Worm (Caenorhabditis elegans): Measurements from ENCODE around the gene perm-5.
A peak's percentile ranks its signal among the peaks of the same experiment; 100 is the strongest.

The perm-5 gene

DNA sequence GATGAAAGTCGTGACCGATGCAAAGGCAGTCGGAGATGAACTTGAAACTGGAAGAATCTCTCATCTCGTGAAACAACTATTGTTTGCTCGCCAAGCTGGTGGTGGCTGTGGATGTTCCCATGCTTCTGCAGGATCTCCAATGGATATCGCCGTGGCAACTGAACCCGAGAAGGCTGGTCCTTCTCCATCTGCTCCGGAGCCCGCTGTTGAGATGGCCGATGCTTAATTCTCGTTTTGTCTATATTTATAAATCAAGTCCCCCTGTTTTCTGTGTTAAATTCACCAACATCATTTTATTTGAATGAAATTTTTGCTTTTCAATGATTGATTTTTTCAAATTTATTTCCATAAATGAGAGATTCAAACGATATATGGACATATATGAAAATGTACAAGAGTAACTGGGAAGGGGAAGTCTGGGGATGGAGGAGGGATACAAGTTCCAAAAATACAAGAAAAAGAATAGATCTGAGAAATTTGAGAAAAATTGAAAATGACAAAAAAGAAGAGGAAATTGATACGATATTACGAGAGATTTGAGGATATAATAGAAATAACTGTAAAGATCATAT lies 52.4 kb downstream of the perm-5 start (continued):
- TF ChIP-seq ceh-32 (tag; optimal IDR thresholded peaks at IDR 0.05; ENCODE audit: poor library complexity) = no peak
- TF ChIP-seq pha-4 (GFP tag; IDR thresholded peaks at IDR 0.05) = peak; percentile 22
- TF ChIP-seq pha-4 (tag; optimal IDR thresholded peaks at IDR 0.05) = no peak
- no peak for TF ChIP-seq madf-9 (GFP tag; conservative IDR thresholded peaks at IDR 0.05)
- TF ChIP-seq nhr-48 (tag; optimal IDR thresholded peaks at IDR 0.05) = no peak
- TF ChIP-seq F44E2.7 (GFP tag; IDR thresholded peaks at IDR 0.05) = no peak
- TF ChIP-seq rbr-2 (tag; optimal IDR thresholded peaks at IDR 0.05) = no peak
- no peak for TF ChIP-seq nhr-42 (GFP tag; IDR thresholded peaks at IDR 0.05)
- TF ChIP-seq dmd-8 (GFP tag; IDR thresholded peaks at IDR 0.05) = no peak
- TF ChIP-seq lsy-2 (tag; optimal IDR thresholded peaks at IDR 0.05) = no peak
- TF ChIP-seq nhr-111 (GFP tag; optimal IDR thresholded peaks at IDR 0.05) = no peak
- no peak for TF ChIP-seq vab-7 (GFP tag; IDR thresholded peaks at IDR 0.05)
- peak; percentile 52 for TF ChIP-seq aha-1 (tag)
- peak; percentile 45 for TF ChIP-seq lin-38 (GFP tag; IDR thresholded peaks at IDR 0.05)
- no peak for TF ChIP-seq ces-1 (GFP tag; optimal IDR thresholded peaks at IDR 0.05)
- TF ChIP-seq unc-62 (GFP tag; optimal IDR thresholded peaks at IDR 0.05 in 1 of 2) = no peak
- no peak for TF ChIP-seq unc-62 (tag; optimal IDR thresholded peaks at IDR 0.05)
- TF ChIP-seq nhr-102 (tag; optimal IDR thresholded peaks at IDR 0.05) = peak; percentile 31
- no peak for TF ChIP-seq spr-3 (GFP tag; optimal IDR thresholded peaks at IDR 0.05)
- no peak for TF ChIP-seq mxl-3 (GFP tag; optimal IDR thresholded peaks at IDR 0.05)
- no peak for TF ChIP-seq ceh-82 (tag; optimal IDR thresholded peaks at IDR 0.05)
- TF ChIP-seq Y105C5A.15 (GFP tag; IDR thresholded peaks at IDR 0.05) = peak; percentile 62; the same call in 1 of the 2 replicates
- TF ChIP-seq skn-1 (tag; optimal IDR thresholded peaks at IDR 0.05) = no peak
- no peak for TF ChIP-seq zfp-2 (tag; optimal IDR thresholded peaks at IDR 0.05)
- no peak for TF ChIP-seq Y48G9A.11 (GFP tag; IDR thresholded peaks at IDR 0.05)
- no peak for TF ChIP-seq unc-130 (GFP tag; optimal IDR thresholded peaks at IDR 0.05)
- no peak for TF ChIP-seq cey-2 (tag; optimal IDR thresholded peaks at IDR 0.05; ENCODE audit: borderline replicate concordance, insufficient read depth)
- no peak for TF ChIP-seq pqm-1 (tag; optimal IDR thresholded peaks at IDR 0.05)
- no peak for TF ChIP-seq tag-97 (GFP tag; IDR thresholded peaks at IDR 0.05)
- no peak for TF ChIP-seq nhr-11 (tag; optimal IDR thresholded peaks at IDR 0.05)
- TF ChIP-seq dmd-6 (GFP tag; IDR thresholded peaks at IDR 0.05) = no peak; the same call in 1 of the 2 replicates
- TF ChIP-seq nhr-6 (tag; optimal IDR thresholded peaks at IDR 0.05) = no peak

DNA sequence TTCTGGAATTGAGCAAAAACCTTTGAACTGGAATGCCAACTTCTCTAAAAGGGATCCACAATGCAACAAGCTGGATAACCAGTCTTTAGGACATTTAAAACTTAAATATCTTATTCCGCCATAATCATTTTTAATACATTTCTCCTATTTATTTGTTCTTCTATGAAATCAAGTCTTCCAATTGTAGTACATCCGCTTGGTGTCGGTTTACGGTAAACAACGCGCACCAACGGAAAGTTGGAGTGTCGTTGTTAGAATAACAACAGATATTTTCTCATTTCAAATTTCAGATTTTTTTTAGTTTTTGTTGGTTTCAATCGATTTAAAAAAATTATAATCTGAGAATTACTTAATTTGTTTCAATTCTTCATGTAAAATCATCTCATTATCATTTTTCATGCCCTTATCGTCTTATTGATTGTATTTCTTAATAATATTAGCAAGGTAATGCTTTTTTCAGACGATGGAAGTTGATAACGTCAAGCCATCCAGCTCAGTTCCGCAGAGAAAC lies 54.1 kb downstream of the perm-5 start, which contains the start of gene csn-5:
Gene csn-5, plus strand, starts transcription at position 461 of the 511 bp plus-strand sequence.
- TF ChIP-seq ztf-7 (tag; optimal IDR thresholded peaks at IDR 0.05) = no peak
- no peak for TF ChIP-seq zfp-2 (tag; optimal IDR thresholded peaks at IDR 0.05)
- peak; percentile 12 for TF ChIP-seq dpl-1 (GFP tag; optimal IDR thresholded peaks at IDR 0.05)
- TF ChIP-seq aly-2 (tag; optimal IDR thresholded peaks at IDR 0.05) = no peak
- no peak for TF ChIP-seq D1046.2 (GFP tag; IDR thresholded peaks at IDR 0.05)
- TF ChIP-seq Y48G9A.11 (GFP tag; IDR thresholded peaks at IDR 0.05) = peak; percentile 92
- no peak for TF ChIP-seq php-3 (GFP tag; IDR thresholded peaks at IDR 0.05)
- peak; percentile 64 for TF ChIP-seq R02D3.7 (tag; optimal IDR thresholded peaks at IDR 0.05)
- TF ChIP-seq ztf-11 (tag; optimal IDR thresholded peaks at IDR 0.05) = no peak
- no peak for TF ChIP-seq F44E2.7 (GFP tag; IDR thresholded peaks at IDR 0.05)
- TF ChIP-seq nhr-10 (tag; optimal IDR thresholded peaks at IDR 0.05) = no peak
- no peak for TF ChIP-seq T26A8.4 (GFP tag; IDR thresholded peaks at IDR 0.05)
- no peak for TF ChIP-seq mdl-1 (tag; optimal IDR thresholded peaks at IDR 0.05)
- TF ChIP-seq ama-1 (optimal IDR thresholded peaks at IDR 0.05) = no peak
- peak; percentile 19 for TF ChIP-seq hlh-30 (tag; optimal IDR thresholded peaks at IDR 0.05; ENCODE audit: insufficient read depth)
- TF ChIP-seq lin-39 (tag; optimal IDR thresholded peaks at IDR 0.05) = no peak
- no peak for TF ChIP-seq spr-3 (GFP tag; optimal IDR thresholded peaks at IDR 0.05)
- no peak for TF ChIP-seq nhr-25 (tag; optimal IDR thresholded peaks at IDR 0.05; ENCODE audit: borderline replicate concordance, insufficient read depth)
- no peak for TF ChIP-seq fkh-10 (GFP tag; optimal IDR thresholded peaks at IDR 0.05)
- no peak for TF ChIP-seq daf-16 (GFP tag; optimal IDR thresholded peaks at IDR 0.05)
- TF ChIP-seq daf-16 (tag; optimal IDR thresholded peaks at IDR 0.05) = peak; percentile 59
- TF ChIP-seq attf-4 (tag; optimal IDR thresholded peaks at IDR 0.05) = no peak
- peak; percentile 93 for TF ChIP-seq T20F7.1 (GFP tag; optimal IDR thresholded peaks at IDR 0.05)
- no peak for TF ChIP-seq ceh-28 (tag; optimal IDR thresholded peaks at IDR 0.05)
